Fruit fly (Drosophila melanogaster): ENCODE results near the gene mei-P26.

DNA sequence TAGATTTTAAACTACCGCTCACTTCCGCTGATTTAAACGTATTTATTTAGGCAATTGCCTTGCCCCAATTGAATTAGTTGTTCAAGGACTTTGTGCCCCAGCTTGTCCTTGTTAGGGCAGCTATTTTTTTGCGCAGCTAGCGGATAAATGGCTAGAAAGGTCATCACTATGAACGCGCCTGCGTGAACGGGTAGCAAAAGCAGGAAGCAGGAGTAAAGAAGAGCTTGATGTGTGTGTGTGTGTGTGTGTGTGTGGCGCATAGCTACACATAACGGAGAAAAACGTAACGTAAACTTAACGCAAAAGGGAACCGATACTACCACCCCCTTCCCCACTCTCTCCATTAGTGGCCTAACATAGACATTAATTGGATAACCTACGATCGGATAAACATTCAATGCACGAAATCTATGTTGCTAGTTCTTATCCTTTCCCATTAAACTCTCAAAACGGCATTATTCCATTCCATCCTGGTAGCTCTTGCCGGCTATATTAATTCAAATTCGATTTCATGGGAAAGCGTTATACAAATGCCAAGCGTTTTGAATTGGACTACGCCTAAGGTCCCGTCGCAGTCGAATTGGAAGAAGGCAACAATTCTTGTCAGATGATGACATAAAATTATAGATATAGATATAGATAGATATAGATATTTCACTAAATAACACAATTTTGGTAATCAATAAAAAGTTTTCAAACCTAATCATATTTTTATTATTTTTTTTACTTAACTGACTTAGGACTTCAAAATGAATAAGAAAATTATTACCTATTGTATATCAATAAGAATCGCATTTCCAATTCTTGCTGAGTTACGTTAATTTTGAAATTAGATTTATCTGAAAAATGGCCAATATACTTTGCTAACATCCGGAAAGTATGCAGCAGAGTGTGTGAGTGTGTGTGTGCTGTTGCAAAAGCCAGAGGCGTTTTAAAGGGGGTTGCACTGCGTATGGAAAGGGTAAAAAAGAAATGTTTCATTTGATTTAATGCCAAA is 1.8 kb downstream of the mei-P26 start:
- no peak for TF ChIP-seq Dll (optimal IDR thresholded peaks at IDR 0.05)
- no peak for TF ChIP-seq CG8478 (optimal IDR thresholded peaks at IDR 0.05)
- TF ChIP-seq pan (optimal IDR thresholded peaks at IDR 0.05) = no peak
